Worm (Caenorhabditis elegans) whole organism, L4 larva: ENCODE measurements around the gene ham-2.

ENCODE experiments used
- D1046.2 ChIP-seq: fragments of 200-800 bp; sonication (Bioruptor generic); IDR thresholded peaks from 2 replicates; pipeline ENCODE4 v1.3.6; 2022; ENCODE audit warnings: missing genetic modification characterization, missing compliant biosample characterization
- F26F4.8 ChIP-seq: fragments of 200-800 bp; sonication (Bioruptor generic); conservative IDR thresholded peaks from 2 replicates; pipeline ENCODE4 v1.3.6; 2022; ENCODE audit warnings: missing genetic modification characterization, missing compliant biosample characterization
- F44E2.7 ChIP-seq: fragments of 200-800 bp; sonication (Bioruptor generic); IDR thresholded peaks from 2 replicates; pipeline ENCODE4 v2.1.2; 2022; ENCODE audit warnings: missing genetic modification characterization, missing compliant biosample characterization
- T20F7.1 ChIP-seq: fragments of 200-800 bp; sonication (Bioruptor generic); optimal IDR thresholded peaks from 2 replicates; lab custom pipeline; 2018; ENCODE audit warnings: mild to moderate bottlenecking, missing genetic modification characterization, missing compliant biosample characterization
- Y75B8A.6 ChIP-seq: fragments of 200-800 bp; sonication (Bioruptor generic); IDR thresholded peaks from 2 replicates; pipeline ENCODE4 v1.3.6; 2022; ENCODE audit warnings: missing genetic modification reagents, missing genetic modification characterization, missing compliant biosample characterization
- aha-1 ChIP-seq: fragments of 150-350 bp; peaks from one replicate; lab custom pipeline; 2014; ENCODE audit warnings: missing biosample characterization, missing genetic modification characterization
- arid-1 ChIP-seq: fragments of 200-800 bp; sonication (Bioruptor generic); conservative IDR thresholded peaks from 2 replicates; pipeline ENCODE4 v1.3.6; 2022; ENCODE audit warnings: missing genetic modification reagents, missing genetic modification characterization, missing compliant biosample characterization
- cey-2 ChIP-seq: sonication (generic microtip); optimal IDR thresholded peaks from 3 replicates; lab custom pipeline; 2017; ENCODE audit warnings: missing genetic modification characterization, mild to moderate bottlenecking, missing compliant biosample characterization, antibody characterized with exemption, borderline replicate concordance; ENCODE audit not compliant: insufficient read depth
- daf-12 ChIP-seq: fragments of 150-350 bp; optimal IDR thresholded peaks from 2 replicates; lab custom pipeline; 2014; ENCODE audit warnings: missing biosample characterization, missing genetic modification reagents, missing genetic modification characterization
- dmd-8 ChIP-seq: fragments of 200-800 bp; sonication (Bioruptor generic); IDR thresholded peaks from 2 replicates; pipeline ENCODE4 v1.3.6; 2022; ENCODE audit warnings: missing genetic modification characterization, missing compliant biosample characterization
- dmd-9 ChIP-seq: fragments of 200-800 bp; sonication (Bioruptor generic); IDR thresholded peaks from 2 replicates; pipeline ENCODE4 v1.3.6; 2022; ENCODE audit warnings: missing genetic modification reagents, missing genetic modification characterization, missing compliant biosample characterization
- egl-43 ChIP-seq: fragments of 200-800 bp; sonication (Bioruptor generic); IDR thresholded peaks from 2 replicates; pipeline ENCODE4 v1.3.6; 2022; ENCODE audit warnings: missing genetic modification reagents, missing genetic modification characterization, missing compliant biosample characterization
- fkh-10 ChIP-seq: fragments of 150-350 bp; optimal IDR thresholded peaks from 2 replicates; lab custom pipeline; 2014; ENCODE audit warnings: missing biosample characterization, missing genetic modification reagents, missing genetic modification characterization
- hlh-11 ChIP-seq: fragments of 200-800 bp; sonication (Bioruptor generic); optimal IDR thresholded peaks from 2 replicates; lab custom pipeline; 2018; ENCODE audit warnings: mild to moderate bottlenecking, missing genetic modification characterization, missing compliant biosample characterization
- hlh-30 ChIP-seq: sonication (generic microtip); optimal IDR thresholded peaks from 2 replicates; lab custom pipeline; 2017; ENCODE audit warnings: antibody characterized with exemption, mild to moderate bottlenecking, missing genetic modification characterization, missing compliant biosample characterization; ENCODE audit not compliant: insufficient read depth
- hmg-1.1 ChIP-seq: fragments of 200-800 bp; sonication (Bioruptor generic); IDR thresholded peaks from 2 replicates; pipeline ENCODE4 v1.3.6; 2022; ENCODE audit warnings: missing genetic modification reagents, missing genetic modification characterization, missing compliant biosample characterization
- lsy-2 ChIP-seq, 2 experiments: fragments of 150-350 bp in 1 of 2; sonication (generic microtip) in 1 of 2; optimal IDR thresholded peaks; 2 replicates each; lab custom pipeline; 2014 to 2017; ENCODE audit warnings: missing biosample characterization in 2 of 2, missing genetic modification characterization in 2 of 2
- madf-9 ChIP-seq: fragments of 200-800 bp; sonication (Bioruptor generic); conservative IDR thresholded peaks from 2 replicates; pipeline ENCODE4 v1.3.6; 2022; ENCODE audit warnings: missing genetic modification reagents, missing genetic modification characterization, missing compliant biosample characterization
- mxl-3 ChIP-seq: fragments of 200-800 bp; sonication (Bioruptor generic); optimal IDR thresholded peaks from 2 replicates; lab custom pipeline; 2018; ENCODE audit warnings: mild to moderate bottlenecking, missing genetic modification characterization, missing compliant biosample characterization
- nhr-10 ChIP-seq: fragments of 150-350 bp; optimal IDR thresholded peaks from 2 replicates; lab custom pipeline; 2014; ENCODE audit warnings: missing biosample characterization, missing genetic modification characterization
- nhr-111 ChIP-seq: fragments of 200-800 bp; sonication (Bioruptor generic); optimal IDR thresholded peaks from 2 replicates; lab custom pipeline; 2018; ENCODE audit warnings: mild to moderate bottlenecking, missing genetic modification characterization, missing compliant biosample characterization
- nhr-237 ChIP-seq: sonication (generic microtip); optimal IDR thresholded peaks from 2 replicates; lab custom pipeline; 2017; ENCODE audit warnings: missing biosample characterization, missing genetic modification characterization
- nhr-25 ChIP-seq: sonication (generic microtip); optimal IDR thresholded peaks from 2 replicates; lab custom pipeline; 2017; ENCODE audit warnings: missing genetic modification characterization, mild to moderate bottlenecking, missing compliant biosample characterization, antibody characterized with exemption, moderate library complexity, borderline replicate concordance; ENCODE audit not compliant: insufficient read depth
- nhr-28 ChIP-seq: fragments of 150-350 bp; optimal IDR thresholded peaks from 2 replicates; lab custom pipeline; 2014; ENCODE audit warnings: missing biosample characterization, missing genetic modification characterization
- php-3 ChIP-seq: fragments of 200-800 bp; sonication (Bioruptor generic); IDR thresholded peaks from 2 replicates; pipeline ENCODE4 v1.3.6; 2022; ENCODE audit warnings: missing genetic modification reagents, missing genetic modification characterization, missing compliant biosample characterization
- sdz-12 ChIP-seq: fragments of 200-800 bp; sonication (Bioruptor generic); optimal IDR thresholded peaks from 2 replicates; lab custom pipeline; 2018; ENCODE audit warnings: mild to moderate bottlenecking, missing genetic modification characterization, missing compliant biosample characterization
- set-16 ChIP-seq: fragments of 200-800 bp; sonication (Bioruptor generic); IDR thresholded peaks from 2 replicates; pipeline ENCODE4 v1.3.6; 2022; ENCODE audit warnings: missing genetic modification reagents, missing genetic modification characterization, missing compliant biosample characterization
- spr-3 ChIP-seq: fragments of 200-800 bp; sonication (Bioruptor generic); optimal IDR thresholded peaks from 2 replicates; lab custom pipeline; 2018; ENCODE audit warnings: mild to moderate bottlenecking, missing genetic modification characterization, missing compliant biosample characterization
- zag-1 ChIP-seq: fragments of 150-350 bp; optimal IDR thresholded peaks from 2 replicates; lab custom pipeline; 2014; ENCODE audit warnings: missing biosample characterization, missing genetic modification characterization

The ham-2 gene

DNA sequence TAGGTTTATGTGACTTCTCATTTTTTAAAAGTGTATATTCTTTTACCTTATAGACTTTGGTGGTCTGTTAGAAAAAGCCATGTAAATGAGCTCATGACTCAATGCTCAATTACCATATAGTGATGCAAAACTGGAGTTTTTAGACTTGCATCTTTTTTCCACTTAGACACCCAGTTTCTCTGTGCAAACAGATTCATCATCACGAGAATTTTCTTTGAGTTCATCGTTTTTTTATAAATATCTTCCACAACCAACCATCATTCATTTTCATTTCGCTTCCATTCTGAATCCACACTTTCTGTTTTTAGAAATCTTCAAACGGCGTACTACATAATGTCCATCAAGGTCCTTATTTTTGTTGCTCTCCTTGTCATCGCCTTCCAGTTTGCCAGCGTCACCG, 9.9 kb upstream of the ham-2 start, which contains the start of gene C07A12.2 (continued):
- no peak for TF ChIP-seq lsy-2 (tag; optimal IDR thresholded peaks at IDR 0.05; lab: Kevin White, UChicago)
- TF ChIP-seq, all 104 proteins: peak for 0

DNA sequence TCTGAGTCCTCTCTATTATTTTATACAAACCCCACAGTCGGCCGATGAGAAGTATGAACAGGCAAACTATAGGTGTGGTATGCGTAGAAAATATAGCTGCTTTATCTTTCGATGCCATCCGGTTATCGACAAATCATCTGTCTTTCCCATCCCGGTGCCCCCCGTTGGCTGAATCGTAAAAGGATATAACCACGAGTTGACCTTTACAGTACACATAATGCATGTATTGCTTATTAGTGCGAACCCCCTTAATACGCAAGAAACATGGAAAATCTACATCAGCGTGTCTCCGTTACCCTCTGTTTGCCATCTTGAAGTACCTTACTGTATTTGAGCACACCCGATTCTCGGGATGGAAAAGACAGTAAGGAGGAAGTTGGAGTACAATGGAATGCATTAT, 5.6 kb upstream of the ham-2 start:
- TF ChIP-seq fkh-10 (no peak), zag-1 (no peak), spr-3 (GFP tag; lab: Kevin White, UChicago) (no peak), madf-9 (GFP tag; lab: Robert Waterston, UW) (no peak), D1046.2 (GFP tag; lab: Robert Waterston, UW) (no peak), nhr-237 (tag; lab: Kevin White, UChicago) (no peak), dmd-9 (GFP tag; lab: Robert Waterston, UW) (no peak), nhr-111 (GFP tag; lab: Kevin White, UChicago) (no peak), daf-12 (no peak), mxl-3 (GFP tag; lab: Kevin White, UChicago) (no peak), arid-1 (GFP tag; lab: Robert Waterston, UW) (no peak), hmg-1.1 (GFP tag; lab: Robert Waterston, UW) (no peak)

DNA sequence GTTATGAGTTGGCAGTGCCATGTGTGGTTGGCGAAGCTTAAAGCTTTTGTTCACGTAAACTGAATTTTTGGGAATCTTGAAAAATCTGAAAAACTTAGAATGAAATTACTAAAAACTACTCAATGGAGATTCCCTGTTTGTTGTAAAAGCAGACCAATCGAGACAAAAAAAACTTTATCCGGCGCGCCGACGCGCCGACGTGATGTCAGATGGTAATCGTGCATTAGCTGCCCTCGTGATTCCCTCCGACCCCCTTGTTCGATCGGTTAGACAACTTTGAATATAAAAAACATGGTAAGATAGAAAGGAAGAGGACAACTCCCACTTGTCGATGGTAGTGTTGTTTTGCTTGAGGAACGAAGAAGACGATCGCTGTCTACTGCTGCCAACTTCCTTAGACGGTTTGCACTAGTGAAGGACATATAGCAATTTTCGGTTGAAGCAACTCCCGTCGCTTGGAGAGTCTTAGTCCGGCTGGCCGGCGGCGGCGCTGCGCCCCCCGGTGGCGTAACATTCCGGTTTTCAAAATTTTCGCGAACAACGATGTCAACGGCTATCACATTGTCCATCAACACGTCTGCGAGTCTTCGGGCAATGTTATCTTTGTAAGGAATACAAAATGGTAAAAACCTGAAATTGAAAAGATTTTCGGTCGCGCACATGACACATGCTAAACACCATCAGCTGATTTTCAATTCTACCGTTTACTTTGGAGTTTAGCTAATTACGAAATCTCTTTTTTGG, 4.5 kb upstream of the ham-2 start, which contains the start of gene C07A12.18:
Gene C07A12.18 (minus strand): TSS at position 51 of the 744 bp plus-strand sequence.
- no peak for TF ChIP-seq Y75B8A.6 (GFP tag; lab: Robert Waterston, UW)
- no peak for TF ChIP-seq php-3 (GFP tag; lab: Robert Waterston, UW)
- peak; percentile 6 for TF ChIP-seq nhr-28 (tag; lab: Kevin White, UChicago)
- TF ChIP-seq hlh-30 (tag; lab: Kevin White, UChicago), result peak; percentile 26
- peak; percentile 77 for TF ChIP-seq aha-1
- TF ChIP-seq cey-2 (tag; lab: Kevin White, UChicago), result no peak
- TF ChIP-seq, all 104 proteins: peak for 3

DNA sequence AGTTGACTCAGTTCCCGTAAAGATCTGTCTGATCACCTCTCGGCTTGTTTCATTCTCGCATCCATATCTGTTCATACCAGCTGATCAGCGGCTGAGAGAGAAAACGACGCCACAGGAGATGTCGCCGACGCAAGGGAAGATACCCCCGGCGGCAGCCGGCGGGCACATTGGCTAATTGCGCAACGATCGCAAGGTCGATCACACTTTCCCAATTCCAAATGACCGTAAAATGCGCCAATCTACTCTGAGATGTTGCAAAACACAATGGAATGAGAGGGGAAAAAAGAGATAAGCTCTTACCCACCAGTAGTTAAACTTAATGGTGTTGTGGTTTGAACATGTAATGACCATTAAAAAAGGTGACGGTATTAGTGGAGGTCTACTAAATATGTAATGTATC, 3.5 kb upstream of the ham-2 start:
- TF ChIP-seq sdz-12 (GFP tag; lab: Kevin White, UChicago) (no peak), aha-1 (no peak), T20F7.1 (GFP tag; lab: Kevin White, UChicago) (no peak), mxl-3 (GFP tag; lab: Kevin White, UChicago) (peak; percentile 13), egl-43 (GFP tag; lab: Robert Waterston, UW) (peak; percentile 57; the same call in 1 of the 2 replicates), hlh-11 (peak; percentile 26), hlh-30 (tag; lab: Kevin White, UChicago) (peak; percentile 19), set-16 (GFP tag; lab: Robert Waterston, UW) (peak; percentile 47), arid-1 (GFP tag; lab: Robert Waterston, UW) (no peak), nhr-10 (tag; lab: Kevin White, UChicago) (no peak), nhr-28 (tag; lab: Kevin White, UChicago) (peak; percentile 29)

DNA sequence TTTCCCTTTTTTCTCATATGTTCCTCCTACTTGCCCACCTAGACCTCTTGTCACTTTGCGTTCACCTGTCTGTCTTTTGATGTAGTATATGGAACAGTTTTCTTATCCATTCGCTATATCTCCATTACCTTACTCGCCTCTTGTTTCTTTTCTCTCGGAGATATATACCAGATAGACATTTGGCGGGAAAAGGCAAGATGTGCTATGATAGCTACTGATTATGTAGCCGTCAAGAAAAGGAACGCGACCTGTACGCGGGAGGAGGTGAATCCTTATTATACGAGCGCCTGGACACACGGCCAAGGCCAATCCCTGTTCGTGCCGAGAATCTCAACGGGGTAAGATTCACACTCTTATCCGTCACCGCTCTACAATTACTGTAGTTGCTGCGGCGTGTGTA, 1.5 kb upstream of the ham-2 start:
- TF ChIP-seq nhr-25 (tag; lab: Kevin White, UChicago) (no peak), F44E2.7 (0 out of 2 replicates have a peak, but pooled peaks have one; percentile 13)

DNA sequence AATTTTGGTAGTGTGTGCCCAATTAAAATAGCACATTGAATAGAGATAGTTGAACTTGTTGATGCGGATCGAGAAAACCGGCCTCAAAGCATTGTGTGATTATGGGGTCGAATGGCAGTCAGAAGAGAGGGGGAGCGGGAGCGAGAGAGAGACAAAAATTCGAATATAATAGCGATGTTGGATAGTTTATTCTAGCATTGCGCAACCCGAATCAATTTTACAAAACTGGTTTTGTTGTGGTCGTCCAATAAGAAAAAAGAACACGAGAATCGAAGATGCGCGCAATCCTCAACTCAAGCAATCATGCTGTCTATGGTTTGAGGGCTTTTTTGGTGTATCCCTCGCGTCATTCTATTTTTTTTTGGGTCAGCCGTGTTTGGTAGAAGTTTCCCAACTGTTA, 994 bp upstream of the ham-2 start:
- peak; percentile 5 for TF ChIP-seq nhr-28 (tag; lab: Kevin White, UChicago)
- no peak for TF ChIP-seq nhr-10 (tag; lab: Kevin White, UChicago)
- TF ChIP-seq F26F4.8 (GFP tag; lab: Robert Waterston, UW), result no peak
- TF ChIP-seq dmd-8 (GFP tag; lab: Robert Waterston, UW), result no peak
